Worm (Caenorhabditis elegans) whole organism, late embryonic: ENCODE measurements around the gene C55C3.3.

ENCODE experiments used
- F13H6.1 ChIP-seq: sonication (generic microtip); optimal IDR thresholded peaks from 2 replicates; lab custom pipeline; 2016; ENCODE audit warnings: missing genetic modification characterization, missing compliant biosample characterization
- Y22D7AL.16 ChIP-seq: sonication (generic microtip); optimal IDR thresholded peaks from 2 replicates; lab custom pipeline; 2016; ENCODE audit warnings: missing genetic modification characterization, missing compliant biosample characterization
- ahr-1 ChIP-seq: sonication (generic microtip); optimal IDR thresholded peaks from 2 replicates; lab custom pipeline; 2016; ENCODE audit warnings: missing genetic modification characterization, missing compliant biosample characterization
- ceh-18 ChIP-seq: sonication (generic microtip); optimal IDR thresholded peaks from 2 replicates; lab custom pipeline; 2016; ENCODE audit warnings: missing genetic modification characterization, missing compliant biosample characterization
- ceh-19 ChIP-seq: fragments of 200-800 bp; sonication (Bioruptor generic); optimal IDR thresholded peaks from 2 replicates; lab custom pipeline; 2018; ENCODE audit warnings: mild to moderate bottlenecking, missing genetic modification characterization, missing compliant biosample characterization
- ceh-2 ChIP-seq: sonication (generic microtip); optimal IDR thresholded peaks from 2 replicates; lab custom pipeline; 2016; ENCODE audit warnings: missing genotype, missing genetic modification characterization, missing compliant biosample characterization
- ceh-30 ChIP-seq: fragments of 150-350 bp; optimal IDR thresholded peaks from 2 replicates; lab custom pipeline; 2014; ENCODE audit warnings: missing biosample characterization, missing genetic modification characterization
- ceh-31 ChIP-seq: sonication (generic microtip); optimal IDR thresholded peaks from 2 replicates; lab custom pipeline; 2016; ENCODE audit warnings: missing genetic modification characterization, missing compliant biosample characterization
- ceh-34 ChIP-seq: sonication (generic microtip); optimal IDR thresholded peaks from 2 replicates; lab custom pipeline; 2016; ENCODE audit warnings: mild to moderate bottlenecking, missing genetic modification characterization, missing compliant biosample characterization
- ceh-45 ChIP-seq: fragments of 200-800 bp; sonication (Bioruptor generic); IDR thresholded peaks from 2 replicates; pipeline ENCODE4 v1.3.6; 2022; ENCODE audit warnings: missing genetic modification reagents, missing genetic modification characterization, missing compliant biosample characterization
- ceh-48 ChIP-seq: sonication (generic microtip); optimal IDR thresholded peaks from 2 replicates; lab custom pipeline; 2016; ENCODE audit warnings: missing genetic modification characterization, inconsistent platforms, missing compliant biosample characterization
- ceh-6 ChIP-seq: fragments of 200-800 bp; sonication (Bioruptor generic); optimal IDR thresholded peaks from 2 replicates; lab custom pipeline; 2018; ENCODE audit warnings: mild to moderate bottlenecking, missing genetic modification characterization, missing compliant biosample characterization
- ceh-9 ChIP-seq: sonication (generic microtip); optimal IDR thresholded peaks from 2 replicates; lab custom pipeline; 2016; ENCODE audit warnings: mild to moderate bottlenecking, missing genetic modification characterization, inconsistent platforms, missing compliant biosample characterization
- dmd-4 ChIP-seq: sonication (generic microtip); optimal IDR thresholded peaks from 2 replicates; lab custom pipeline; 2016; ENCODE audit warnings: borderline replicate concordance, missing genetic modification characterization, missing compliant biosample characterization
- dve-1 ChIP-seq: sonication (generic microtip); optimal IDR thresholded peaks from 2 replicates; lab custom pipeline; 2017; ENCODE audit warnings: antibody characterized with exemption, mild to moderate bottlenecking, missing genetic modification characterization, missing compliant biosample characterization
- elt-4 ChIP-seq: sonication (generic microtip); optimal IDR thresholded peaks from 2 replicates; lab custom pipeline; 2016; ENCODE audit warnings: missing genetic modification characterization, missing compliant biosample characterization
- ets-4 ChIP-seq: sonication (generic microtip); optimal IDR thresholded peaks from 2 replicates; lab custom pipeline; 2016; ENCODE audit warnings: missing genetic modification characterization, missing compliant biosample characterization
- eyg-1 ChIP-seq: sonication (generic microtip); optimal IDR thresholded peaks from 2 replicates; lab custom pipeline; 2016; ENCODE audit warnings: missing genotype, missing genetic modification characterization, missing compliant biosample characterization
- fax-1 ChIP-seq: sonication (generic microtip); optimal IDR thresholded peaks from 2 replicates; lab custom pipeline; 2016; ENCODE audit warnings: missing genotype, missing genetic modification characterization, missing compliant biosample characterization
- fkh-6 ChIP-seq: sonication (generic microtip); optimal IDR thresholded peaks from 2 replicates; lab custom pipeline; 2016; ENCODE audit warnings: missing genetic modification characterization, missing compliant biosample characterization
- gmeb-2 ChIP-seq: sonication (generic microtip); optimal IDR thresholded peaks from 2 replicates; lab custom pipeline; 2016; ENCODE audit warnings: missing genetic modification characterization, inconsistent platforms, missing compliant biosample characterization
- hlh-13 ChIP-seq: fragments of 200-800 bp; sonication (Bioruptor generic); optimal IDR thresholded peaks from 2 replicates; lab custom pipeline; 2018; ENCODE audit warnings: mild to moderate bottlenecking, missing genetic modification characterization, missing compliant biosample characterization
- hlh-15 ChIP-seq: sonication (generic microtip); optimal IDR thresholded peaks from 2 replicates; lab custom pipeline; 2016; ENCODE audit warnings: missing genetic modification characterization, missing compliant biosample characterization
- hlh-8 ChIP-seq: sonication (generic microtip); optimal IDR thresholded peaks from 2 replicates; lab custom pipeline; 2016; ENCODE audit warnings: missing genotype, missing genetic modification characterization, missing compliant biosample characterization
- lim-6 ChIP-seq: sonication (generic microtip); optimal IDR thresholded peaks from 2 replicates; lab custom pipeline; 2016; ENCODE audit warnings: missing genetic modification characterization, missing compliant biosample characterization
- lin-11 ChIP-seq: fragments of 200-800 bp; sonication (Bioruptor generic); optimal IDR thresholded peaks from 2 replicates; lab custom pipeline; 2018; ENCODE audit warnings: mild to moderate bottlenecking, missing genetic modification characterization, missing compliant biosample characterization
- nfya-1 ChIP-seq: sonication (generic microtip); optimal IDR thresholded peaks from 2 replicates; lab custom pipeline; 2017; ENCODE audit warnings: missing genetic modification characterization, mild to moderate bottlenecking, missing compliant biosample characterization, antibody characterized with exemption, moderate library complexity
- nhr-232 ChIP-seq: sonication (generic microtip); optimal IDR thresholded peaks from 2 replicates; lab custom pipeline; 2016; ENCODE audit warnings: missing genetic modification characterization, missing compliant biosample characterization
- pag-3 ChIP-seq: sonication (generic microtip); optimal IDR thresholded peaks from 2 replicates; lab custom pipeline; 2016; ENCODE audit warnings: missing compliant biosample characterization, missing genetic modification characterization, borderline replicate concordance
- pat-9 ChIP-seq: fragments of 200-800 bp; sonication (Bioruptor generic); optimal IDR thresholded peaks from 2 replicates; lab custom pipeline; 2018; ENCODE audit warnings: mild to moderate bottlenecking, missing genetic modification characterization, moderate library complexity, missing compliant biosample characterization
- pha-4 ChIP-seq: fragments of 150-350 bp; optimal IDR thresholded peaks from 2 replicates; lab custom pipeline; 2018; ENCODE audit warnings: missing biosample characterization, missing genetic modification reagents, missing genetic modification characterization
- pqm-1 ChIP-seq: sonication (generic microtip); optimal IDR thresholded peaks from 2 replicates; lab custom pipeline; 2016; ENCODE audit warnings: missing genetic modification characterization, missing compliant biosample characterization
- pros-1 ChIP-seq: fragments of 150-350 bp; optimal IDR thresholded peaks from 2 replicates; lab custom pipeline; 2014; ENCODE audit warnings: missing biosample characterization, missing genetic modification reagents, missing genetic modification characterization
- ref-2 ChIP-seq: sonication (generic microtip); optimal IDR thresholded peaks from 2 replicates; lab custom pipeline; 2016; ENCODE audit warnings: missing genetic modification characterization, missing compliant biosample characterization
- rnt-1 ChIP-seq: sonication (generic microtip); optimal IDR thresholded peaks from 2 replicates; lab custom pipeline; 2016; ENCODE audit warnings: missing genetic modification characterization, missing compliant biosample characterization
- sox-2 ChIP-seq: fragments of 200-800 bp; sonication (Bioruptor generic); IDR thresholded peaks from 2 replicates; pipeline ENCODE4 v1.3.6; 2022; ENCODE audit warnings: missing genetic modification reagents, missing genetic modification characterization, missing compliant biosample characterization
- sox-4 ChIP-seq: sonication (generic microtip); optimal IDR thresholded peaks from 2 replicates; lab custom pipeline; 2017; ENCODE audit warnings: mild to moderate bottlenecking, missing genetic modification characterization, inconsistent platforms, missing compliant biosample characterization
- tbx-2 ChIP-seq: sonication (generic microtip); optimal IDR thresholded peaks from 2 replicates; lab custom pipeline; 2016; ENCODE audit warnings: missing genetic modification characterization, missing compliant biosample characterization
- ttx-3 ChIP-seq: sonication (generic microtip); optimal IDR thresholded peaks from 2 replicates; lab custom pipeline; 2016; ENCODE audit warnings: missing genetic modification reagents, missing genetic modification characterization, missing compliant biosample characterization
- unc-3 ChIP-seq, 2 experiments: fragments of 200-800 bp in 1 of 2; sonication (Bioruptor generic) in 1 of 2; sonication (generic microtip) in 1 of 2; conservative IDR thresholded peaks in 1 of 2; optimal IDR thresholded peaks in 1 of 2; 2 replicates each; pipeline versions ENCODE4 v1.3.6 to Lab custom; 2016 to 2022; ENCODE audit warnings: missing compliant biosample characterization in 2 of 2, missing genetic modification characterization in 2 of 2, missing genetic modification reagents in 1 of 2
- zip-5 ChIP-seq: sonication (generic microtip); optimal IDR thresholded peaks from 2 replicates; lab custom pipeline; 2016; ENCODE audit warnings: missing genetic modification characterization, missing compliant biosample characterization

Gene C55C3.3

DNA sequence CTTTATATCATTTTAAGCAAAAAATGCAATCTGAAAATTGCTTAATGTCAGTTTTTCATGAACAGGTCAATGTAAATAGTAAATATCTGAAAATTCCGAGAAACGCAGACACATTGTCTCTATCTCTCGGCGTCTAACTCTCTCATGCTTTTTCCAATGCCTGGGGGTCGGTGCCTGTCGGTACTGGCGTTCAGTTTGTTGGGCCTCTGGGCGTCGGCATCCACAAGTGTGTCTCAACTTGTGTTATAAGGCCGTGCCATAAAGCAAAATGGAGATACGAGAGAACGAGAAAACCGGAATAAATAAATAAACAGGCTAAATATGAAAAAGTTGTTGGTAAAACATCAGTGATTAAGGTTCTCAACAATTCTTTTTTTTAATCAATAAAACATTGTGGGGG, 17.9 kb upstream of the C55C3.3 start:
- no peak for TF ChIP-seq ceh-6
- peak; percentile 2 for TF ChIP-seq ceh-18 (tag; lab: Kevin White, UChicago)
- TF ChIP-seq, all 69 proteins: peak for 1

DNA sequence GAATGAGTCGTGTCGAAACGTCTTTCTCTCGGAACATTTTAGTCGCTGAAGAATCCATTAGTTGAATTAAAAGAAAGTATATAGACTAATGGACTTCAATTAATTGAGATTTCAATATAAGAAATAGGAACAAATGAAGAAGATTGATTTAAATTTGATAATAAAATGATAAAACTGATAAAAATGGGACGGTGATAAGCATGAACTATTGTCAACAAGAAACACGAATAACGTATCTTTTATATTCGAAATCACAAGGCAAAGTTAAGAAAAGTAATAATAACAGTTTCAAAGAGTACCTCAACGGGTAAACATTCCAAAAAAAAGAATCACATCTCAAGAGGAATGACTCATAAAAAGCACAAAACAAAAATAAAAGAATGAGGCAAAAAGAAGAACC, 15.6 kb upstream of the C55C3.3 start, which contains the start of gene T19E7.6:
Gene T19E7.6 (minus strand): TSS at position 45 of the 400 bp plus-strand sequence.
- TF ChIP-seq elt-4 (no peak), pha-4 (tag; lab: Kevin White, UChicago) (no peak), pag-3 (tag; lab: Kevin White, UChicago) (no peak), zip-5 (tag; lab: Kevin White, UChicago) (no peak), ahr-1 (no peak), pqm-1 (tag; lab: Kevin White, UChicago) (no peak), lim-6 (no peak), gmeb-2 (no peak), fax-1 (no peak), rnt-1 (no peak), ttx-3 (tag; lab: Kevin White, UChicago) (no peak), unc-3 (GFP tag; conservative IDR thresholded peaks at IDR 0.05; lab: Robert Waterston, UW) (no peak), unc-3 (tag; optimal IDR thresholded peaks at IDR 0.05; lab: Kevin White, UChicago) (no peak), dmd-4 (tag; lab: Kevin White, UChicago) (no peak), nhr-232 (tag; lab: Kevin White, UChicago) (no peak), Y22D7AL.16 (no peak), hlh-13 (no peak), pat-9 (tag; lab: Kevin White, UChicago) (no peak), eyg-1 (no peak), sox-4 (tag; lab: Kevin White, UChicago) (no peak)

DNA sequence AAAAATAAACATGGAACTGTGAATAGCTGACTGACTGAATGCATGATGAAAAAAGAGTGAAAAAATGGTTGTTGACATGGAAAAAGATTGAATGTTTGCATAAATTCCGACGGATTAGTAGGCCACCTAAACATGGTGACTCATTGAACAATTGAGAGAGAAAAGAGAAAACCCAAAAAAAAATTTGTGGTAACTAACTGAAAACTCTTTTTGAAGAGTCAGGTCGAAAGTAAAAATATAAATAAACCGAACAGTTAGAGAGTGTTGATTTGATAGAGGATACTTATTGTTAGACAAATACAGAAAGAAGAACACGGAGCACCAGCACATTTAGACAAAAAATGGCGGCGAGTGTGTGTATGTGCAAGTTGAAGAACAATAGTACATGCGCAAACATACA, 13.8 kb upstream of the C55C3.3 start:
- no peak for TF ChIP-seq ceh-30 (tag; lab: Kevin White, UChicago)
- no peak for TF ChIP-seq ceh-31 (tag; lab: Kevin White, UChicago)
- no peak for TF ChIP-seq ref-2 (tag; lab: Kevin White, UChicago)
- TF ChIP-seq sox-4 (tag; lab: Kevin White, UChicago), result no peak

DNA sequence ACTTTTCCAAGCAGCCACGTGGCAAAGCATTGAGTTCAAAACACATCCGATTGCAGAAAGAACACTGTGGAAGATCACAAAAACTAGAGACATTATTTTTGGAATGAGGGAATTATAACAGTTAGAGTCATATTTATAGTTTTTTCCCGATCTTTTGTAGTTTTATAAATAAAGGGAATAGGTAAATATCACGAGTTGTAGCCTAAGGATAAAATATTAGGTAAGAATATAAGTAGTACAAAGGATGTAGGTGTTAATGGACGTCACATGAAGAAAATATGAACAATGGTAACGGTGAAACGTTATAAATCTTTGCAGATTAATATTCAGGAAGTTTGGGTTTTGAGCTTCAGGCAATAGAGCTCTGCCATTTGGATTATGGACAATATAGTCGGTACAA, 10.7 kb upstream of the C55C3.3 start, which contains the start of gene srd-5:
Gene srd-5 (minus strand): TSS at position 101 of the 400 bp plus-strand sequence.
- TF ChIP-seq hlh-8 (tag; lab: Kevin White, UChicago) (no peak), ceh-34 (tag; lab: Kevin White, UChicago) (no peak)

- no peak for TF ChIP-seq ceh-19 (GFP tag; lab: Kevin White, UChicago)
- no peak for TF ChIP-seq pros-1 (tag; lab: Kevin White, UChicago)
- TF ChIP-seq pha-4 (tag; lab: Kevin White, UChicago), result no peak
- TF ChIP-seq ceh-2 (tag; lab: Kevin White, UChicago), result no peak
- no peak for TF ChIP-seq F13H6.1
- no peak for TF ChIP-seq lin-11 (tag; lab: Kevin White, UChicago)
- TF ChIP-seq eyg-1, result no peak
- TF ChIP-seq ceh-34 (tag; lab: Kevin White, UChicago), result no peak
- TF ChIP-seq fax-1, result no peak
Observed at ce11 chrIV:5678044-5678443, 7.0 kb upstream of the C55C3.3 start, which contains the start of gene C55C3.4. Gene C55C3.4 (minus strand): TSS chrIV:5678144.

DNA sequence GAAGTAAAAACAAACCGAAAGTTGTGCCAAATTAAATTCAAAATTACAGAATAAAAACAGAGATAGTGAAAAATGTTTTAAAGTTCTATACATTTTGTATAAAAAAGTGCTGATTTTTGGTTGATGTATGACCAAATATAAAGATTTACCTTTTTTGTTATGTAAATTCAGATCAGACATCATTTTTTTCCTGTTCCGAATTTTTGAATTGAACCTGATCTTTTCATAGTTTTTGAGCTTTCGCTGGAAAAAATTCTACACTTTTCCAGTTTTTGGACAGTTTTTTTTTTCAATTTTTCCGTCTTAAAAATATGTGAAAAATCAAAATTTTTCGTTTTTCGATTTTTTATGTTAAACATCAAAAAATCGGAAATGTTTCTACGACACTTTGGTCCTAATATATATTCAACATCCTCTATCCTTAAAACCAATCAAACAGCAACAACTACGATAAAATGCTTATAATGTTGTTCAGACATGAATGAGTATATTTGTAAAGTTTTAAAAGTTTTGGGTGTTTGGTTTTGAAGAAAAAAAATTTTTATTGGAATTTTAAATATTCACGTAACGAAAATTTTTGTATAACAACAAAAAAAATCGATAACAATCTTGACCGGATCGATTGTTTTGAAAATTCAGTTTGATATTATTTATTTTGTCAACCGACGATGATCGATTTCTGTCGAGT, 2.4 kb upstream of the C55C3.3 start, which contains the start of the genes C55C3.7 and C55C3.6:
Gene C55C3.7 (minus strand): TSS at position 101 of the 688 bp plus-strand sequence.
Gene C55C3.6 (plus strand): TSS at position 638 of the 688 bp plus-strand sequence.
- no peak for TF ChIP-seq hlh-15
- TF ChIP-seq ceh-31 (tag; lab: Kevin White, UChicago), result no peak
- TF ChIP-seq fkh-6 (tag; lab: Kevin White, UChicago), result no peak
- no peak for TF ChIP-seq tbx-2 (tag; lab: Kevin White, UChicago)
- no peak for TF ChIP-seq ceh-6
- no peak for TF ChIP-seq ceh-34 (tag; lab: Kevin White, UChicago)
- TF ChIP-seq nfya-1, result no peak
- no peak for TF ChIP-seq sox-2 (GFP tag; lab: Robert Waterston, UW)
- TF ChIP-seq pha-4 (tag; lab: Kevin White, UChicago), result no peak
- TF ChIP-seq dve-1, result no peak
- TF ChIP-seq pag-3 (tag; lab: Kevin White, UChicago), result no peak
- TF ChIP-seq ets-4 (tag; lab: Kevin White, UChicago), result no peak
- TF ChIP-seq unc-3 (GFP tag; conservative IDR thresholded peaks at IDR 0.05; lab: Robert Waterston, UW), result no peak
- no peak for TF ChIP-seq unc-3 (tag; optimal IDR thresholded peaks at IDR 0.05; lab: Kevin White, UChicago)
- no peak for TF ChIP-seq ceh-30 (tag; lab: Kevin White, UChicago)
- TF ChIP-seq ceh-9 (tag; lab: Kevin White, UChicago), result no peak
- no peak for TF ChIP-seq hlh-13
- TF ChIP-seq ceh-48 (tag; lab: Kevin White, UChicago), result no peak
- TF ChIP-seq pat-9 (tag; lab: Kevin White, UChicago), result no peak
- no peak for TF ChIP-seq ceh-45 (GFP tag; lab: Robert Waterston, UW)
- no peak for TF ChIP-seq nhr-232 (tag; lab: Kevin White, UChicago)
